Fruit fly (Drosophila melanogaster) whole organism, embryonic: ENCODE measurements around the gene CG42819.

Source experiments
- CG12391 ChIP-seq: fragments of 200-800 bp; sonication (Bioruptor generic); optimal IDR thresholded peaks from 3 replicates; lab custom pipeline; 2018; ENCODE audit warnings: missing biosample characterization, mild to moderate bottlenecking, missing genetic modification characterization, moderate library complexity
- CG12744 ChIP-seq: fragments of 200-800 bp; sonication (Bioruptor generic); optimal IDR thresholded peaks from 2 replicates; lab custom pipeline; 2016; ENCODE audit warnings: missing biosample characterization, missing genetic modification characterization
- CG13624 ChIP-seq: fragments of 200-800 bp; sonication (Bioruptor generic); optimal IDR thresholded peaks from 2 replicates; lab custom pipeline; 2016; ENCODE audit warnings: missing biosample characterization, missing genetic modification characterization
- CG15011 ChIP-seq: fragments of 200-800 bp; sonication (Bioruptor generic); optimal IDR thresholded peaks from 3 replicates; lab custom pipeline; 2018; ENCODE audit warnings: missing biosample characterization, mild to moderate bottlenecking, missing genetic modification characterization
- CG1529 ChIP-seq: fragments of 200-800 bp; sonication (Bioruptor generic); optimal IDR thresholded peaks from 3 replicates; lab custom pipeline; 2018; ENCODE audit warnings: missing biosample characterization, missing genetic modification characterization
- CG15479 ChIP-seq: fragments of 200-800 bp; sonication (Bioruptor generic); optimal IDR thresholded peaks from 3 replicates; lab custom pipeline; 2019; ENCODE audit warnings: missing biosample characterization, mild to moderate bottlenecking, missing genetic modification characterization, moderate library complexity
- CG15601 ChIP-seq: fragments of 200-800 bp; sonication (Bioruptor generic); optimal IDR thresholded peaks from 3 replicates; lab custom pipeline; 2019; ENCODE audit warnings: missing biosample characterization, mild to moderate bottlenecking, missing genetic modification characterization, moderate library complexity
- CG2199 ChIP-seq: fragments of 200-800 bp; sonication (Bioruptor generic); IDR thresholded peaks from 3 replicates; pipeline ENCODE4 v1.3.6; 2022; ENCODE audit warnings: missing biosample characterization, missing genetic modification characterization
- CG3065 ChIP-seq: fragments of 200-800 bp; sonication (Bioruptor generic); optimal IDR thresholded peaks from 2 replicates; lab custom pipeline; 2016; ENCODE audit warnings: missing biosample characterization, missing genetic modification characterization
- CG32772 ChIP-seq: fragments of 200-800 bp; sonication (Bioruptor generic); IDR thresholded peaks from 2 replicates; pipeline ENCODE4 v1.3.6; 2022; ENCODE audit warnings: missing biosample characterization, missing genetic modification characterization
- CG3407 ChIP-seq: fragments of 200-800 bp; sonication (Bioruptor generic); optimal IDR thresholded peaks from 2 replicates; lab custom pipeline; 2018; ENCODE audit warnings: missing biosample characterization, mild to moderate bottlenecking, missing genetic modification characterization
- CG4360 ChIP-seq: fragments of 200-800 bp; sonication (Bioruptor generic); IDR thresholded peaks from 2 replicates; pipeline ENCODE4 v1.3.6; 2022; ENCODE audit warnings: missing biosample characterization, missing genetic modification characterization
- CG7372 ChIP-seq: fragments of 200-800 bp; sonication (Bioruptor generic); IDR thresholded peaks from 2 replicates; pipeline ENCODE4 v1.3.6; 2022; ENCODE audit warnings: missing biosample characterization, missing genetic modification characterization
- D19A ChIP-seq: fragments of 200-800 bp; optimal IDR thresholded peaks from 3 replicates; lab custom pipeline; 2019; ENCODE audit warnings: missing biosample characterization, mild to moderate bottlenecking, missing genetic modification characterization, moderate library complexity
- Dip3 ChIP-seq: fragments of 200-800 bp; sonication (Bioruptor generic); optimal IDR thresholded peaks from 3 replicates; lab custom pipeline; 2016; ENCODE audit warnings: missing biosample characterization, missing genetic modification characterization
- Drgx ChIP-seq: fragments of 200-800 bp; sonication (Bioruptor generic); IDR thresholded peaks from 2 replicates; pipeline ENCODE4 v1.3.6; 2022; ENCODE audit warnings: missing biosample characterization, missing genetic modification characterization
- Ets97D ChIP-seq: fragments of 200-800 bp; sonication (Bioruptor generic); optimal IDR thresholded peaks from 3 replicates; lab custom pipeline; 2016; ENCODE audit warnings: missing biosample characterization, missing genetic modification characterization
- Lpt ChIP-seq: fragments of >200 bp; optimal IDR thresholded peaks from 2 replicates; lab custom pipeline; 2018; ENCODE audit warnings: missing biosample characterization, missing genetic modification characterization
- MTF-1 ChIP-seq: fragments of 200-800 bp; sonication (Bioruptor generic); optimal IDR thresholded peaks from 2 replicates; lab custom pipeline; 2018; ENCODE audit warnings: missing biosample characterization, mild to moderate bottlenecking, missing genetic modification characterization, borderline replicate concordance
- Med ChIP-seq: fragments of 200-800 bp; sonication (Bioruptor generic); peaks from one replicate; lab custom pipeline; 2016; ENCODE audit warnings: missing biosample characterization, missing genetic modification characterization, mild to moderate bottlenecking, inconsistent platforms, moderate library complexity
- Nf-YA ChIP-seq: fragments of 200-800 bp; sonication (Bioruptor generic); IDR thresholded peaks from 2 replicates; pipeline ENCODE4 v1.3.6; 2022; ENCODE audit warnings: missing biosample characterization, missing genetic modification characterization
- NfI ChIP-seq: fragments of 200-800 bp; sonication (Bioruptor generic); optimal IDR thresholded peaks from 3 replicates; lab custom pipeline; 2018; ENCODE audit warnings: missing biosample characterization, mild to moderate bottlenecking, missing genetic modification characterization, moderate library complexity
- Oaz ChIP-seq: fragments of 200-800 bp; sonication (Bioruptor generic); IDR thresholded peaks from 2 replicates; pipeline ENCODE4 v1.3.6; 2022; ENCODE audit warnings: missing biosample characterization, missing genetic modification characterization
- Stat92E ChIP-seq, 3 experiments: fragments of >200 bp in 2 of 3; fragments of 200-800 bp in 1 of 3; sonication (Bioruptor generic) in 1 of 3; optimal IDR thresholded peaks; 2 replicates each; lab custom pipeline; 2017 to 2019; ENCODE audit warnings: missing biosample characterization in 3 of 3, missing genetic modification characterization in 3 of 3, mild to moderate bottlenecking in 1 of 3, moderate library complexity in 1 of 3
- TFAM ChIP-seq: fragments of 200-800 bp; sonication (Bioruptor generic); optimal IDR thresholded peaks from 2 replicates; lab custom pipeline; 2017; ENCODE audit warnings: missing biosample characterization, missing genetic modification characterization, inconsistent platforms
- ab ChIP-seq: fragments of 200-800 bp; sonication (Bioruptor generic); optimal IDR thresholded peaks from 2 replicates; lab custom pipeline; 2016; ENCODE audit warnings: missing biosample characterization, missing genetic modification characterization
- abd-A ChIP-seq: fragments of 200-800 bp; sonication (Bioruptor generic); optimal IDR thresholded peaks from 3 replicates; lab custom pipeline; 2019; ENCODE audit warnings: missing biosample characterization, mild to moderate bottlenecking, missing genetic modification characterization, moderate library complexity
- da ChIP-seq: fragments of 200-800 bp; sonication (Bioruptor generic); optimal IDR thresholded peaks from 2 replicates; lab custom pipeline; 2016; ENCODE audit warnings: missing biosample characterization, missing genetic modification characterization
- emc ChIP-seq: fragments of 200-800 bp; sonication (Bioruptor generic); optimal IDR thresholded peaks from 2 replicates; lab custom pipeline; 2016; ENCODE audit warnings: missing biosample characterization, missing genetic modification characterization
- ewg ChIP-seq: fragments of 200-800 bp; sonication (Bioruptor generic); optimal IDR thresholded peaks from 3 replicates; lab custom pipeline; 2017; ENCODE audit warnings: mild to moderate bottlenecking, missing biosample characterization, missing genetic modification reagents, missing genetic modification characterization
- gro ChIP-seq: fragments of 200-800 bp; sonication (Bioruptor generic); optimal IDR thresholded peaks from 2 replicates; lab custom pipeline; 2016; ENCODE audit warnings: missing biosample characterization, missing genetic modification characterization
- hkb ChIP-seq, 2 experiments: fragments of 200-800 bp in 1 of 2; fragments of >200 bp in 1 of 2; sonication (Bioruptor generic) in 1 of 2; IDR thresholded peaks in 1 of 2; optimal IDR thresholded peaks in 1 of 2; 2 replicates each; pipeline versions ENCODE4 v1.3.6 to Lab custom; 2017 to 2022; ENCODE audit warnings: missing biosample characterization in 1 of 2, missing genetic modification characterization in 1 of 2
- kah ChIP-seq: fragments of 200-800 bp; sonication (Bioruptor generic); optimal IDR thresholded peaks from 2 replicates; lab custom pipeline; 2018; ENCODE audit warnings: missing biosample characterization, mild to moderate bottlenecking, missing genetic modification characterization
- nom ChIP-seq: fragments of 200-800 bp; sonication (Bioruptor generic); optimal IDR thresholded peaks from 2 replicates; lab custom pipeline; 2017; ENCODE audit warnings: missing biosample characterization, missing genetic modification characterization, mild to moderate bottlenecking, moderate library complexity, missing genetic modification reagents
- p53 ChIP-seq: fragments of 200-800 bp; sonication (Bioruptor generic); optimal IDR thresholded peaks from 2 replicates; lab custom pipeline; 2016; ENCODE audit warnings: missing biosample characterization, missing genetic modification characterization
- sd ChIP-seq: fragments of 200-800 bp; sonication (Bioruptor generic); optimal IDR thresholded peaks from 3 replicates; lab custom pipeline; 2018; ENCODE audit warnings: missing biosample characterization, mild to moderate bottlenecking, missing genetic modification characterization, moderate library complexity
- sens ChIP-seq: fragments of 200-800 bp; sonication (Bioruptor generic); peaks from one replicate; lab custom pipeline; 2016; ENCODE audit warnings: missing biosample characterization, missing genetic modification characterization
- ttk ChIP-seq: fragments of 200-800 bp; sonication (Bioruptor generic); IDR thresholded peaks from 2 replicates; pipeline ENCODE4 v2.1.2; 2022; ENCODE audit warnings: missing biosample characterization, missing genetic modification characterization
- z ChIP-seq: fragments of 200-800 bp; sonication (Bioruptor generic); IDR thresholded peaks from 3 replicates; pipeline ENCODE4 v1.3.6; 2022; ENCODE audit warnings: missing biosample characterization, missing genetic modification characterization
- zen ChIP-seq: fragments of 200-800 bp; sonication (Bioruptor generic); optimal IDR thresholded peaks from 3 replicates; lab custom pipeline; 2018; ENCODE audit warnings: missing biosample characterization, mild to moderate bottlenecking, missing genetic modification characterization, moderate library complexity

Gene CG42819

DNA sequence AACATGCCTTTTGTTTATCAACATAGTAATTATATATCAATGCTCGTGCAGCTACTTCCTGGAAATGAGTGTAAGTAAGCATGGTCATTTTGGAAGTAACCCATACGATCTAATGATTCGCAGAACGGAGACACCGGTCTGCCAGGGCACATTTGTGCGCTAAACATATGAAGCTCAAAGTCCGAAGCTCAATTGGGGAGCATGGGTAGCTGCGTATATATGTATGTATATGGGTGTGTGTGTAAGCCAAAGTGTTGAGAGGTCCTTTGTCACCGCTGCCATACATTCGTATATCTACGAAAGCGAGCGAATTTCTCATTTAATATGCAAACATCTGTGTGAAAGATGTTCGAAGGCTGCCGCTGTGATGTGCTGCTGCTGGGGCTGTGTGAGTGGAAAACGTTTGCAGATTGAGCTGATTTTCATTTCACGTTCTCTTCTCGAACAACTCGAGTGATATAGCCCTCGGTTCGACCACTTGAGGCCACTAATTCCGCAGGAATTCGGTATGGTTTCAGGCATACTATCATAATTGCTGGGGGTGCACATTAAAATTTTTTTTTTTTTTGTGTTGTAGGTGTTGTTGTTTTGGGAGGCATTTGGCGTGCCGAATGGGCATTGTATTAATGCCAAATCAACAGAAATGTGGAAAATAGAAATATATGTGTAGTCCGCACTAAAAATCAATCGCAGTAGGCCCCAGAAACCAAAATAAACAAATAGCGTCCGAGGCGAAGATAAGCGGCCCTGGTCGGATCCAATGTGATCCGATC, 29.2 kb upstream of the CG42819 start (continued):
- TF ChIP-seq NfI (GFP tag; lab: Kevin White, UChicago) (no peak), ab (GFP tag; lab: Kevin White, UChicago) (no peak), Med (peak; percentile 65), da (GFP tag; lab: Kevin White, UChicago) (no peak), Lpt (GFP tag; lab: Kevin White, UChicago) (no peak), zen (tag; lab: Kevin White, UChicago) (no peak), CG32772 (no peak), ttk (GFP tag; lab: Robert Waterston, UW) (no peak), MTF-1 (no peak), ewg (no peak), gro (GFP tag; lab: Kevin White, UChicago) (no peak), sens (GFP tag; lab: Kevin White, UChicago) (no peak), kah (no peak), abd-A (tag; lab: Kevin White, UChicago) (peak; percentile 33), sd (tag; lab: Kevin White, UChicago) (peak; percentile 85), Drgx (GFP tag; lab: Robert Waterston, UW) (0 out of 2 replicates have a peak, but pooled peaks have one; percentile 24), CG15601 (tag; lab: Kevin White, UChicago) (no peak), CG3065 (GFP tag; lab: Kevin White, UChicago) (no peak), Ets97D (GFP tag; lab: Kevin White, UChicago) (no peak), Oaz (GFP tag; lab: Robert Waterston, UW) (no peak), hkb (optimal IDR thresholded peaks at IDR 0.05; lab: Kevin White, UChicago) (no peak), hkb (GFP tag; IDR thresholded peaks at IDR 0.05; lab: Robert Waterston, UW) (no peak), nom (GFP tag; lab: Kevin White, UChicago) (peak; percentile 83), TFAM (GFP tag; lab: Kevin White, UChicago) (no peak), CG4360 (GFP tag; lab: Robert Waterston, UW) (no peak), emc (GFP tag; lab: Kevin White, UChicago) (no peak), CG15479 (GFP tag; lab: Kevin White, UChicago) (no peak), Stat92E (GFP tag; optimal IDR thresholded peaks at IDR 0.05; lab: Kevin White, UChicago) (no peak), p53 (GFP tag; lab: Kevin White, UChicago) (no peak), CG15011 (GFP tag; lab: Kevin White, UChicago) (no peak), CG13624 (GFP tag; lab: Kevin White, UChicago) (no peak), Nf-YA (GFP tag; lab: Robert Waterston, UW) (no peak), D19A (no peak)
- TF ChIP-seq, all 482 proteins: peak for 8

dm6 chr2L:8417562-8417961, 28.4 kb upstream of the CG42819 start:
- TF ChIP-seq CG12744 = no peak
- TF ChIP-seq z (GFP tag; lab: Robert Waterston, UW) = no peak
- TF ChIP-seq CG7372 = no peak
- no peak for TF ChIP-seq CG1529 (GFP tag; lab: Kevin White, UChicago)
- TF ChIP-seq Dip3 (GFP tag; lab: Kevin White, UChicago) = no peak
- TF ChIP-seq CG3407 = no peak
- no peak for TF ChIP-seq CG12391 (tag; lab: Kevin White, UChicago)
- 0 out of 3 replicates have a peak, but pooled peaks have one; percentile 8 for TF ChIP-seq CG2199 (GFP tag; lab: Robert Waterston, UW)
